Fruit fly (Drosophila melanogaster): ENCODE measurements around the gene CG11786.

The CG11786 gene

DNA sequence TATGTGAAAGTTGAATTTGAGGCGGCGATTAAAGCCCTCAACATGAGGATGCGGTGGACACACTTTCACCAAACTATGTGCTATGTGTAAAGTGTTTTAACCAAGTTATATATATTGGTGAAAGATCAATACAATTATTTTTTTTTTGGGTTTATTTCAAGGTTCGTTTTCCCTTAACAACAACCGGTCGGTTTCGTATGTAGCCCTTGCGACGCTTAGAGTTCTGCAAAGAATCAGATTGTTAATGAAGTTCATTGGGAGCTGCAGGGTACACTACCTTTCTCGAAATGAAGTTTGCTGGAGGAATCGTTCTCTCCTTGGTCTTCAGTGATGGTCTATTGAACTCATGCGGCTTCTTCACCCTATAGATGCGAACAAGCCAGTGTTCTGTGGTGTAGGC is 20.7 kb downstream of the CG11786 start:
- TF ChIP-seq CG8478 (optimal IDR thresholded peaks at IDR 0.05) (no peak), CTCF (optimal IDR thresholded peaks at IDR 0.05) (no peak)

- TF ChIP-seq CTCF (optimal IDR thresholded peaks at IDR 0.05): no peak
- no peak for TF ChIP-seq CG8478 (optimal IDR thresholded peaks at IDR 0.05)
Observed at dm6 chr3R:25069569-25069968, 23.4 kb downstream of the CG11786 start, which contains the start of the genes Stt3B and CG11839. Gene Stt3B (minus strand): TSS chr3R:25069637. Gene CG11839 (plus strand): TSS chr3R:25069927.

DNA sequence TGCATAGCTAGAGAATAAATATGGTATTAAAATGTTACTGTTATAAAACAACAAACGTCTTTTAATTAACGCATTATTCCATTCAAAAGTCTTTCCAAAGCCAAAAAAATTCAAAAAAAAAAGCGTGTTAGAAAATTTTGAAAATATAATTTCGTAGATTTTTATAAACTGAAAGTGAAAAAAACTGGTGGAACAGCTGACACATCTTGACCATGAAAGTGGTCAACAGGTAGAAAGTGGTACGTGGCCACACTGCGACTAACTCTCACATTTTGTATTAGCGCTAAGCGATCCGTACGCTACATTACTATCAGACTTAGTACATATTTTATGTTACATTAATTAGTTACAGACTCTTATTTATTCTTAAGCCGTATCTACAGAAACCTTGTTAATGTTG is 24.7 kb downstream of the CG11786 start, which contains the start of gene CG11836:
TSS of gene CG11836 (plus strand) at position 256 of the 400 bp plus-strand sequence.
- TF ChIP-seq CTCF (optimal IDR thresholded peaks at IDR 0.05) (no peak), CG8478 (optimal IDR thresholded peaks at IDR 0.05) (no peak)

DNA sequence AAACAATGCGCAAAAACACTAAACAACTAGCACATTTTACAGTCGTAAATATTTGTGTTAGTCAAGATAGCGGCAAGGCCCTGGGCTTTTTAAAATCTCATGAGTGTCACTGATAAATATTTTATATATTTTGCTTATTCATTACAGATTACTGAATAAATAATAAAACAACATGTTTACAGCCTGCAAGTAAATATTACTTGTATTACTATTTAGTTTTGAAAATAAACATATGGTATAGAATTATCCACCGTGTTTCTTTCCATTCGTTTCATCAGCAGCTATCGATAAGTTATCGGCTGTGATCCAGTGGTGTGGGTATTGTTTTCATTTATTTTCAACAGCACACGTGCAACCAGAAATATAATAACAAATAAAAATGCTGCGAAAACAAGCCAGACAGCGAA is 28.4 kb downstream of the CG11786 start, which contains the start of the genes shams and CG11920:
TSS of gene shams (minus strand) at position 50 of the 407 bp plus-strand sequence.
TSS of gene CG11920 (plus strand) at position 320 of the 407 bp plus-strand sequence.
- TF ChIP-seq CG8478 (optimal IDR thresholded peaks at IDR 0.05) (no peak), CTCF (optimal IDR thresholded peaks at IDR 0.05) (no peak)

- no peak for TF ChIP-seq CTCF (optimal IDR thresholded peaks at IDR 0.05)
Observed at dm6 chr3R:25077280-25077820, 31.2 kb downstream of the CG11786 start.

DNA sequence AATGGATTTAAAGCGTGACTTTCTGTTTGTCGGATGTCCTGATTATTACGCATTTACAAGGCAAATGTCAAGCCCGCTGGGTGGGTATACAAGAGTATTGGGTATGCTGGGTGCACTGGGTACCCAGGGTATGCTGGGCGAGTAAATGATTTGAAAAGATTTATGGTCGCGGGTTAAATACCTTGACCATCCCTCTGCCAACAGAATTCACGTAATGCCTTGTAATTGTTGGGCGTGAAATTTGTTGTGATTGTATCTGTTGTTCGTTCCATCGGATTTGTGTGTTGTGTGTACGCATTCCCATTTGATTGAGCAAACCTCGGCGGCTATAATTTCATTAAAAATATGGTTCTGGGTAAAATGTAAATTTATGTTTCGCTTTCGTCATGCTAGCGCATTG is 32.5 kb downstream of the CG11786 start:
- TF ChIP-seq CTCF (optimal IDR thresholded peaks at IDR 0.05) (no peak), CG8478 (optimal IDR thresholded peaks at IDR 0.05) (no peak)

DNA sequence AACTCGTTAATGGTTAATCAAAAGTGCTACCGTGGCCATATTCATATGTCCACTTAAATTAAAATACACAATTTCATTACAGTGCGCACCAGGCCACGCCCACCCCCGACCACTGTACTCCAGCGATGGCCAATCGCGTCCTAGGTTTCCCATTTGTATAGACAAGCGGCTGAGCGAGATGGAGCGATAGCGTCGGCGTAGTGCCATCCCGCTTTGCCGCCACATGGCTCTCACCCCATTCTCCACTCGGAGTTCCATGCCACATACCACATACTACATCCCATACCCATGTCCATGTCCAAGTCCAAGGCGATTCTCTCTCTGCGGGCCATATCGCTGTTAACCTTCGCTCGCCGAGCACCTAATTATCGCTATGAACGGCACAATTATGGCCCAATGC is 34.3 kb downstream of the CG11786 start:
- TF ChIP-seq CTCF (optimal IDR thresholded peaks at IDR 0.05): peak in 1 of 2 experiments; percentile 30
- no peak for TF ChIP-seq CG8478 (optimal IDR thresholded peaks at IDR 0.05)

dm6 chr3R:25082348-25082747 is 36.2 kb downstream of the CG11786 start, which contains the start of gene fd96Ca:
Gene fd96Ca (plus strand): TSS chr3R:25082684.
- TF ChIP-seq CG8478 (optimal IDR thresholded peaks at IDR 0.05) (no peak), CTCF (optimal IDR thresholded peaks at IDR 0.05) (no peak)

DNA sequence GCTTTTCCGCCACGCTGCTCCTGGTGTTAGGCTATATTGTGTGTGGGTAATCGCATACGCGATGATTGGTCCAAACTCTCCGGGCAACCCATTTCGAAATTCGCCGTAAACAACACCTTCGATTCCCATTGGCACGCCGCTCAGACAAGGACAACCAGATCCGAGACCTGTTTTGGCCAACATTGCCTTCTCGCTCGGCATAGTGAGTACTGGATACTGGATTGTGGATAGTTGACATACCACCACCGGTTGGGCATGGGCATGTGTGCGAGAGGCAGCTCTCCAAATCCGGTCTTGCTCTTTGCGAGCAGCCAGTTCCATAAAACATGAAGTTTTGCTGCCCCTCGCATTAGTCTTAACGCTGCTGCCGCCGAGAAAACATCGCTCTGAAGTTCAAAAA is 48.5 kb downstream of the CG11786 start, which contains the start of gene fd96Cb:
TSS of gene fd96Cb (plus strand) at position 374 of the 400 bp plus-strand sequence.
- TF ChIP-seq CG8478 (optimal IDR thresholded peaks at IDR 0.05) (no peak), CTCF (optimal IDR thresholded peaks at IDR 0.05) (no peak)

Measured in S2 (cell line).